Worm (Caenorhabditis elegans) whole organism, L1 larva: ENCODE measurements around the gene melo-1.
A peak's percentile ranks its signal among the peaks of the same experiment; 100 is the strongest.

Experiments used
- alr-1 ChIP-seq: fragments of 200-800 bp; sonication (Bioruptor generic); optimal IDR thresholded peaks from 2 replicates; lab custom pipeline; 2018; ENCODE audit warnings: borderline replicate concordance, mild to moderate bottlenecking, missing genetic modification characterization, missing compliant biosample characterization
- ceh-8 ChIP-seq: fragments of 200-800 bp; sonication (Bioruptor generic); optimal IDR thresholded peaks from 2 replicates; lab custom pipeline; 2018; ENCODE audit warnings: mild to moderate bottlenecking, missing genetic modification characterization, moderate library complexity, missing compliant biosample characterization
- ces-1 ChIP-seq: fragments of 150-350 bp; optimal IDR thresholded peaks from 2 replicates; lab custom pipeline; 2014; ENCODE audit warnings: missing biosample characterization, missing genetic modification reagents, missing genetic modification characterization
- dsc-1 ChIP-seq: sonication (generic microtip); optimal IDR thresholded peaks from 2 replicates; lab custom pipeline; 2016; ENCODE audit warnings: mild to moderate bottlenecking, missing genetic modification characterization, missing compliant biosample characterization
- egl-27 ChIP-seq, 2 experiments: fragments of 150-350 bp in 1 of 2; sonication (generic microtip); optimal IDR thresholded peaks; 3 replicates each; lab custom pipeline; 2017 to 2018; ENCODE audit warnings: missing biosample characterization in 2 of 2, missing genetic modification characterization in 2 of 2, missing genetic modification reagents in 2 of 2
- elt-2 ChIP-seq: sonication (generic microtip); optimal IDR thresholded peaks from 2 replicates; lab custom pipeline; 2016; ENCODE audit warnings: missing genetic modification characterization, mild to moderate bottlenecking, inconsistent platforms, missing compliant biosample characterization, missing genetic modification reagents
- hlh-17 ChIP-seq: fragments of 200-800 bp; sonication (Bioruptor generic); optimal IDR thresholded peaks from 2 replicates; lab custom pipeline; 2018; ENCODE audit warnings: missing genetic modification characterization, mild to moderate bottlenecking, missing compliant biosample characterization, moderate library complexity, borderline replicate concordance
- hlh-4 ChIP-seq: sonication (generic microtip); optimal IDR thresholded peaks from 2 replicates; lab custom pipeline; 2016; ENCODE audit warnings: mild to moderate bottlenecking, missing genetic modification characterization, missing compliant biosample characterization
- isw-1 ChIP-seq: fragments of 200-800 bp; sonication (Bioruptor generic); IDR thresholded peaks from 2 replicates; pipeline ENCODE4 v1.3.6; 2022; ENCODE audit warnings: missing genetic modification characterization, missing compliant biosample characterization
- jun-1 ChIP-seq: fragments of 150-350 bp; optimal IDR thresholded peaks from 2 replicates; lab custom pipeline; 2014; ENCODE audit warnings: missing biosample characterization, missing genetic modification reagents, missing genetic modification characterization
- lin-13 ChIP-seq: fragments of 150-350 bp; optimal IDR thresholded peaks from 2 replicates; lab custom pipeline; 2014; ENCODE audit warnings: missing biosample characterization, missing genetic modification reagents, missing genetic modification characterization
- lin-15B ChIP-seq: fragments of 150-350 bp; sonication (generic microtip); optimal IDR thresholded peaks from 3 replicates; lab custom pipeline; 2014; ENCODE audit warnings: missing biosample characterization, missing genetic modification characterization
- lin-35 ChIP-seq, 2 experiments: fragments of 150-350 bp; optimal IDR thresholded peaks; 2 replicates each; lab custom pipeline; 2014; ENCODE audit warnings: missing biosample characterization in 2 of 2, missing genetic modification characterization in 2 of 2, missing genetic modification reagents in 2 of 2
- mef-2 ChIP-seq: fragments of 150-350 bp; optimal IDR thresholded peaks from 2 replicates; lab custom pipeline; 2014; ENCODE audit warnings: missing biosample characterization, missing genetic modification characterization
- nhr-11 ChIP-seq: fragments of 150-350 bp; optimal IDR thresholded peaks from 2 replicates; lab custom pipeline; 2014; ENCODE audit warnings: missing biosample characterization, missing genetic modification characterization
- nhr-76 ChIP-seq: sonication (generic microtip); optimal IDR thresholded peaks from 2 replicates; lab custom pipeline; 2017; ENCODE audit warnings: missing biosample characterization, missing genetic modification characterization
- nhr-85 ChIP-seq: sonication (generic microtip); peaks from one replicate; lab custom pipeline; 2016; ENCODE audit warnings: missing genetic modification characterization, inconsistent platforms, missing compliant biosample characterization
- nhr-90 ChIP-seq: sonication (generic microtip); optimal IDR thresholded peaks from 2 replicates; lab custom pipeline; 2016; ENCODE audit warnings: mild to moderate bottlenecking, missing genetic modification characterization, missing compliant biosample characterization; ENCODE audit not compliant: poor library complexity
- pag-3 ChIP-seq: sonication (generic microtip); optimal IDR thresholded peaks from 2 replicates; lab custom pipeline; 2017; ENCODE audit warnings: missing genetic modification characterization, mild to moderate bottlenecking, missing compliant biosample characterization, antibody characterized with exemption, borderline replicate concordance; ENCODE audit not compliant: insufficient read depth
- rnt-1 ChIP-seq: sonication (generic microtip); optimal IDR thresholded peaks from 2 replicates; lab custom pipeline; 2016; ENCODE audit warnings: mild to moderate bottlenecking, missing genetic modification characterization, moderate library complexity, missing compliant biosample characterization
- snpc-4 ChIP-seq: fragments of 150-350 bp; optimal IDR thresholded peaks from 2 replicates; lab custom pipeline; 2014; ENCODE audit warnings: missing biosample characterization, missing genetic modification characterization
- snu-23 ChIP-seq: sonication (generic microtip); optimal IDR thresholded peaks from 2 replicates; lab custom pipeline; 2016; ENCODE audit warnings: missing genetic modification characterization, missing compliant biosample characterization
- sox-4 ChIP-seq: sonication (generic microtip); optimal IDR thresholded peaks from 2 replicates; lab custom pipeline; 2016; ENCODE audit warnings: missing genetic modification characterization, missing compliant biosample characterization
- tbx-2 ChIP-seq: sonication (generic microtip); optimal IDR thresholded peaks from 2 replicates; lab custom pipeline; 2016; ENCODE audit warnings: missing genetic modification characterization, missing compliant biosample characterization
- tlp-1 ChIP-seq: fragments of 150-350 bp; optimal IDR thresholded peaks from 2 replicates; lab custom pipeline; 2014; ENCODE audit warnings: missing biosample characterization, missing genetic modification characterization
- unc-30 ChIP-seq: sonication (generic microtip); optimal IDR thresholded peaks from 2 replicates; lab custom pipeline; 2017; ENCODE audit warnings: missing biosample characterization, missing genetic modification characterization
- unc-62 ChIP-seq: fragments of 150-350 bp; optimal IDR thresholded peaks from 2 replicates; lab custom pipeline; 2014; ENCODE audit warnings: missing biosample characterization, missing genetic modification reagents, missing genetic modification characterization
- unc-86 ChIP-seq: sonication (generic microtip); optimal IDR thresholded peaks from 2 replicates; lab custom pipeline; 2016; ENCODE audit warnings: missing genetic modification characterization, missing compliant biosample characterization
- unc-98 ChIP-seq: fragments of 200-800 bp; sonication (Bioruptor generic); IDR thresholded peaks from 2 replicates; pipeline ENCODE4 v1.3.6; 2022; ENCODE audit warnings: missing genetic modification characterization, missing compliant biosample characterization
- xbp-1 ChIP-seq: sonication (generic microtip); optimal IDR thresholded peaks from 2 replicates; lab custom pipeline; 2016; ENCODE audit warnings: missing genetic modification characterization, missing compliant biosample characterization
- ztf-4 ChIP-seq: fragments of 150-350 bp; optimal IDR thresholded peaks from 2 replicates; lab custom pipeline; 2014; ENCODE audit warnings: missing biosample characterization, missing genetic modification characterization

Gene melo-1

DNA sequence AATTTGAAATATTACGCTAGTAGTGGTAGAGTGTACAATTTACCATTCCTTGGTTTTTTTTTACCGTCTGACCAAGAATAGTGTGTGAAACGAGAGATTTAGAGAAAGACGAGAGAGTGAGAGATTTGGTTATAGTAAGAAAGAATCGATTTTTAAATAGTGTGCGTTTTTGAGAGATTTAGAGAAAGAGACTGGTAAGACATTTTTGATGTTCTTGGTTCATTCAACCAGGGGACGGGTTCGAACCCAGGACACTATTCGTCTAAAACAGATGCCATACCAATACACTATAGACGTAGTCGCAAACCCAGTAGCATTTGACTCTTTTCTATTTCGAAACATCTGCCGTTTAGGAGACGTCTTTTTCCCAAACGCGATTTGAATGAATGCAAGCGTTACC lies 51.3 kb downstream of the melo-1 start (continued):
- TF ChIP-seq unc-30 (tag; lab: Kevin White, UChicago) (no peak), lin-13 (GFP tag; lab: Kevin White, UChicago) (peak; percentile 74), elt-2 (tag; lab: Kevin White, UChicago) (peak; percentile 40), sox-4 (tag; lab: Kevin White, UChicago) (no peak), tlp-1 (tag; lab: Kevin White, UChicago) (no peak), nhr-90 (peak; percentile 93), snpc-4 (tag; lab: Kevin White, UChicago) (peak; percentile 55), snu-23 (peak; percentile 96), hlh-17 (GFP tag; lab: Kevin White, UChicago) (no peak), ztf-4 (tag; lab: Kevin White, UChicago) (peak; percentile 70), nhr-85 (tag; lab: Kevin White, UChicago) (peak; percentile 97), jun-1 (peak; percentile 67), tbx-2 (peak; percentile 82), pag-3 (peak; percentile 54), lin-15B (tag; lab: Kevin White, UChicago) (peak; percentile 5), unc-62 (no peak), nhr-76 (tag; lab: Kevin White, UChicago) (peak; percentile 59), lin-35 (GFP tag; optimal IDR thresholded peaks at IDR 0.05; lab: Kevin White, UChicago) (peak; percentile 54 to 83), dsc-1 (tag; lab: Kevin White, UChicago) (peak; percentile 93), xbp-1 (tag; lab: Kevin White, UChicago) (peak; percentile 75), nhr-11 (no peak), egl-27 (tag; optimal IDR thresholded peaks at IDR 0.05; lab: Kevin White, UChicago) (no peak), unc-86 (tag; lab: Kevin White, UChicago) (peak; percentile 58), isw-1 (GFP tag; lab: Robert Waterston, UW) (peak; percentile 32; the same call in 1 of the 2 replicates), unc-98 (GFP tag; lab: Robert Waterston, UW) (no peak), hlh-4 (tag; lab: Kevin White, UChicago) (peak; percentile 1), alr-1 (tag; lab: Kevin White, UChicago) (no peak), ces-1 (GFP tag; lab: Kevin White, UChicago) (no peak), mef-2 (tag; lab: Kevin White, UChicago) (no peak), rnt-1 (tag; lab: Kevin White, UChicago) (peak; percentile 82), ceh-8 (GFP tag; lab: Kevin White, UChicago) (no peak)
